Worm (Caenorhabditis elegans) whole organism, young adult: ENCODE results near the gene srx-85.

Source experiments
- F10E7.11 ChIP-seq: sonication (generic microtip); optimal IDR thresholded peaks from 2 replicates; lab custom pipeline; 2017; ENCODE audit warnings: mild to moderate bottlenecking, missing genetic modification characterization, moderate library complexity, missing compliant biosample characterization
- F33H1.4 ChIP-seq: fragments of 200-800 bp; sonication (Bioruptor generic); IDR thresholded peaks from 2 replicates; pipeline ENCODE4 v1.3.6; 2022; ENCODE audit warnings: missing genetic modification reagents, missing genetic modification characterization, missing compliant biosample characterization
- T07F8.4 ChIP-seq: sonication (generic microtip); optimal IDR thresholded peaks from 2 replicates; lab custom pipeline; 2016; ENCODE audit warnings: mild to moderate bottlenecking, missing genetic modification characterization, moderate library complexity, missing compliant biosample characterization
- ets-4 ChIP-seq: fragments of 200-800 bp; sonication (Bioruptor generic); optimal IDR thresholded peaks from 2 replicates; lab custom pipeline; 2018; ENCODE audit warnings: mild to moderate bottlenecking, missing genetic modification characterization, missing compliant biosample characterization
- let-526 ChIP-seq: fragments of 200-800 bp; sonication (Bioruptor generic); IDR thresholded peaks from 2 replicates; pipeline ENCODE4 v1.3.6; 2022; ENCODE audit warnings: missing genetic modification reagents, missing genetic modification characterization, missing compliant biosample characterization
- nfya-1 ChIP-seq: sonication (generic microtip); optimal IDR thresholded peaks from 2 replicates; lab custom pipeline; 2017; ENCODE audit warnings: antibody characterized with exemption, missing compliant biosample characterization, missing genetic modification characterization, borderline replicate concordance; ENCODE audit not compliant: insufficient read depth
- pha-4 ChIP-seq: fragments of 150-350 bp; sonication (generic microtip); optimal IDR thresholded peaks from 2 replicates; lab custom pipeline; 2014; ENCODE audit warnings: missing biosample characterization, missing genetic modification reagents, missing genetic modification characterization
- sdz-38 ChIP-seq: sonication (generic microtip); optimal IDR thresholded peaks from 2 replicates; lab custom pipeline; 2016; ENCODE audit warnings: missing genotype, missing genetic modification characterization, missing compliant biosample characterization
- snpc-4 ChIP-seq, 5 experiments: fragments of 150-350 bp in 1 of 5; sonication (generic microtip) in 4 of 5; optimal IDR thresholded peaks; 2 replicates each; lab custom pipeline; 2014 to 2018; ENCODE audit warnings: missing genetic modification characterization in 5 of 5, missing biosample characterization in 3 of 5, antibody characterized with exemption in 2 of 5, mild to moderate bottlenecking in 2 of 5, missing compliant biosample characterization in 2 of 5, missing genotype in 2 of 5, moderate library complexity in 2 of 5, missing genetic modification reagents in 1 of 5
- unc-62 ChIP-seq: fragments of 150-350 bp; optimal IDR thresholded peaks from 2 replicates; lab custom pipeline; 2014; ENCODE audit warnings: missing biosample characterization, missing genetic modification reagents, missing genetic modification characterization

DNA sequence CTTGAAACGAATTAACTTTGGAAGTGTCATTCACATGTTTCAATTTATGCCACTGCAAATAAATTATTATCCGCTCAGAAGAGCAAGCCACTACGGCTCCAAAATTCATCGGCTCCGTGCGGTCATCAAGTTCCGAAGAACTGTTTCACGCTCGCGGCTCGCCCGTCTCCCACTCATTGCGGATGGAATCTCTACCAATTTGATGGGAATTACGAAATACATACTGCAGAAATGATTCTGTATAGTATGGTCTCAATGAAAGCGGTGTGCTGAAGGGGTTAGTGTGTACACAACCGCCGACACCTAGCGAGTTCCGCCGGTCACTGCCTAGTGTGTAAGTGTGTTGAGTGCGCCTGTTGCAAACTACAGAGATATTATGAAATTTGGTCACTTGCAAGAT lies 32.6 kb downstream of the srx-85 start:
- no peak for TF ChIP-seq pha-4 (tag; lab: Kevin White, UChicago)
- TF ChIP-seq unc-62 (GFP tag; lab: Kevin White, UChicago), result no peak
- TF ChIP-seq let-526 (GFP tag; lab: Robert Waterston, UW), result no peak
- no peak for TF ChIP-seq ets-4 (GFP tag; lab: Kevin White, UChicago)
- peak; percentile 91 for TF ChIP-seq snpc-4 (GFP tag; optimal IDR thresholded peaks at IDR 0.05; lab: Kevin White, UChicago)
- peak; percentile 90 to 97 (median 93) for TF ChIP-seq snpc-4 (tag; optimal IDR thresholded peaks at IDR 0.05; lab: Kevin White, UChicago)
- TF ChIP-seq T07F8.4 (tag; lab: Kevin White, UChicago), result no peak
- TF ChIP-seq F33H1.4, result no peak
- TF ChIP-seq nfya-1 (tag; lab: Kevin White, UChicago), result no peak
- TF ChIP-seq F10E7.11, result no peak
- TF ChIP-seq sdz-38 (tag; lab: Kevin White, UChicago), result no peak
